Fruit fly (Drosophila melanogaster) whole organism, prepupa: ENCODE measurements around the gene Ugt302C1.

Source experiments
- Blimp-1 ChIP-seq: fragments of 200-800 bp; sonication (Bioruptor generic); optimal IDR thresholded peaks from 3 replicates; lab custom pipeline; 2017; ENCODE audit warnings: missing biosample characterization, missing genetic modification characterization, mild to moderate bottlenecking, moderate library complexity, missing genetic modification reagents
- CG10631 ChIP-seq: fragments of 200-800 bp; sonication (Bioruptor generic); optimal IDR thresholded peaks from 2 replicates; lab custom pipeline; 2016; ENCODE audit warnings: missing biosample characterization, missing genetic modification characterization
- CG10669 ChIP-seq: fragments of 200-800 bp; sonication (Bioruptor generic); optimal IDR thresholded peaks from 3 replicates; lab custom pipeline; 2018; ENCODE audit warnings: missing biosample characterization, mild to moderate bottlenecking, missing genetic modification characterization, moderate library complexity
- CG11762 ChIP-seq: fragments of 200-800 bp; sonication (Bioruptor generic); optimal IDR thresholded peaks from 3 replicates; lab custom pipeline; 2016; ENCODE audit warnings: missing biosample characterization, missing genetic modification characterization; ENCODE audit not compliant: insufficient read depth
- CG15336 ChIP-seq: fragments of 200-800 bp; sonication (Bioruptor generic); IDR thresholded peaks from 2 replicates; pipeline ENCODE4 v1.3.6; 2022; ENCODE audit warnings: missing biosample characterization, missing genetic modification characterization
- CG1621 ChIP-seq: fragments of 200-800 bp; sonication (Bioruptor generic); optimal IDR thresholded peaks from 3 replicates; lab custom pipeline; 2018; ENCODE audit warnings: missing biosample characterization, mild to moderate bottlenecking, missing genetic modification characterization
- CG16779 ChIP-seq: fragments of 200-800 bp; sonication (Bioruptor generic); optimal IDR thresholded peaks from 3 replicates; lab custom pipeline; 2017; ENCODE audit warnings: missing biosample characterization, mild to moderate bottlenecking, missing genetic modification characterization
- CG3032 ChIP-seq: fragments of 200-800 bp; optimal IDR thresholded peaks from 2 replicates; lab custom pipeline; 2019; ENCODE audit warnings: missing biosample characterization, mild to moderate bottlenecking, missing genetic modification characterization, moderate library complexity
- CG32006 ChIP-seq: fragments of 200-800 bp; sonication (Bioruptor generic); optimal IDR thresholded peaks from 3 replicates; lab custom pipeline; 2017; ENCODE audit warnings: missing biosample characterization, mild to moderate bottlenecking, missing genetic modification characterization
- CG3919 ChIP-seq: fragments of 200-800 bp; sonication (Bioruptor generic); optimal IDR thresholded peaks from 3 replicates; lab custom pipeline; 2016; ENCODE audit warnings: missing biosample characterization, missing genetic modification characterization
- CG4318 ChIP-seq: fragments of 200-800 bp; sonication (Bioruptor generic); optimal IDR thresholded peaks from 3 replicates; lab custom pipeline; 2017; ENCODE audit warnings: missing biosample characterization, mild to moderate bottlenecking, missing genetic modification characterization
- CG6163 ChIP-seq: fragments of 200-800 bp; sonication (Bioruptor generic); IDR thresholded peaks from 3 replicates; pipeline ENCODE4 v1.3.6; 2022; ENCODE audit warnings: missing biosample characterization, missing genetic modification characterization
- CG6792 ChIP-seq: fragments of 200-800 bp; sonication (Bioruptor generic); optimal IDR thresholded peaks from 3 replicates; lab custom pipeline; 2016; ENCODE audit warnings: missing biosample characterization, missing genetic modification characterization
- CG6854 ChIP-seq: fragments of 200-800 bp; sonication (Bioruptor generic); optimal IDR thresholded peaks from 2 replicates; lab custom pipeline; 2017; ENCODE audit warnings: missing biosample characterization, mild to moderate bottlenecking, missing genetic modification characterization
- CG7368 ChIP-seq: fragments of 200-800 bp; sonication (Bioruptor generic); optimal IDR thresholded peaks from 3 replicates; lab custom pipeline; 2016; ENCODE audit warnings: missing biosample characterization, missing genetic modification characterization
- CG8119 ChIP-seq: fragments of 200-800 bp; sonication (Bioruptor generic); IDR thresholded peaks from 3 replicates; pipeline ENCODE4 v1.3.6; 2022; ENCODE audit warnings: missing biosample characterization, missing genetic modification characterization
- CG8319 ChIP-seq: fragments of 200-800 bp; sonication (Bioruptor generic); optimal IDR thresholded peaks from 3 replicates; lab custom pipeline; 2016; ENCODE audit warnings: missing biosample characterization, missing genetic modification characterization
- CG8632 ChIP-seq: fragments of 200-800 bp; sonication (Bioruptor generic); optimal IDR thresholded peaks from 3 replicates; lab custom pipeline; 2016; ENCODE audit warnings: missing biosample characterization, missing genetic modification characterization
- CG9139 ChIP-seq: fragments of 200-800 bp; sonication (Bioruptor generic); optimal IDR thresholded peaks from 3 replicates; lab custom pipeline; 2017; ENCODE audit warnings: missing biosample characterization, mild to moderate bottlenecking, missing genetic modification characterization
- Eip75B ChIP-seq: fragments of 200-800 bp; sonication (Bioruptor generic); optimal IDR thresholded peaks from 3 replicates; lab custom pipeline; 2016; ENCODE audit warnings: missing biosample characterization, missing genetic modification characterization
- Eip93F ChIP-seq: fragments of 200-800 bp; sonication (Bioruptor generic); optimal IDR thresholded peaks from 2 replicates; lab custom pipeline; 2016; ENCODE audit warnings: missing biosample characterization, mild to moderate bottlenecking, missing genetic modification characterization
- Gug ChIP-seq: fragments of 200-800 bp; sonication (Bioruptor generic); IDR thresholded peaks from 2 replicates; pipeline ENCODE4 v1.3.6; 2022; ENCODE audit warnings: missing biosample characterization, missing genetic modification characterization
- Hr39 ChIP-seq: fragments of 200-800 bp; sonication (Bioruptor generic); optimal IDR thresholded peaks from 2 replicates; lab custom pipeline; 2016; ENCODE audit warnings: missing biosample characterization, missing genetic modification characterization
- Hr4 ChIP-seq: fragments of 200-800 bp; sonication (Bioruptor generic); optimal IDR thresholded peaks from 3 replicates; lab custom pipeline; 2016; ENCODE audit warnings: missing biosample characterization, missing genetic modification characterization
- Lpt ChIP-seq: fragments of 200-800 bp; sonication (Bioruptor generic); optimal IDR thresholded peaks from 3 replicates; lab custom pipeline; 2016; ENCODE audit warnings: missing biosample characterization, missing genetic modification characterization
- Met ChIP-seq: fragments of 200-800 bp; sonication (Bioruptor generic); optimal IDR thresholded peaks from 3 replicates; lab custom pipeline; 2016; ENCODE audit warnings: missing biosample characterization, missing genetic modification characterization
- OdsH ChIP-seq: fragments of 200-800 bp; sonication (Bioruptor generic); optimal IDR thresholded peaks from 3 replicates; lab custom pipeline; 2016; ENCODE audit warnings: missing biosample characterization, missing genetic modification characterization
- Smox ChIP-seq: fragments of 200-800 bp; sonication (Bioruptor generic); optimal IDR thresholded peaks from 3 replicates; lab custom pipeline; 2016; ENCODE audit warnings: missing biosample characterization, missing genetic modification characterization
- Sox14 ChIP-seq: fragments of 200-800 bp; sonication (Bioruptor generic); optimal IDR thresholded peaks from 3 replicates; lab custom pipeline; 2016; ENCODE audit warnings: missing biosample characterization, missing genetic modification characterization
- Sox15 ChIP-seq: fragments of 200-800 bp; sonication (Bioruptor generic); optimal IDR thresholded peaks from 3 replicates; lab custom pipeline; 2016; ENCODE audit warnings: missing biosample characterization, missing genetic modification characterization
- achi ChIP-seq: fragments of 200-800 bp; sonication (Bioruptor generic); optimal IDR thresholded peaks from 3 replicates; lab custom pipeline; 2016; ENCODE audit warnings: missing biosample characterization, missing genetic modification characterization
- acj6 ChIP-seq: fragments of 200-800 bp; sonication (Bioruptor generic); optimal IDR thresholded peaks from 3 replicates; lab custom pipeline; 2016; ENCODE audit warnings: missing biosample characterization, missing genetic modification characterization
- cyc ChIP-seq: fragments of 200-800 bp; sonication (Bioruptor generic); optimal IDR thresholded peaks from 3 replicates; lab custom pipeline; 2016; ENCODE audit warnings: missing biosample characterization, missing genetic modification characterization
- dsx ChIP-seq: fragments of 200-800 bp; optimal IDR thresholded peaks from 3 replicates; lab custom pipeline; 2019; ENCODE audit warnings: missing biosample characterization, mild to moderate bottlenecking, missing genetic modification characterization, moderate library complexity; ENCODE audit not compliant: poor library complexity, severe bottlenecking
- eg ChIP-seq: fragments of 200-800 bp; sonication (Bioruptor generic); IDR thresholded peaks from 3 replicates; pipeline ENCODE4 v1.3.6; 2022; ENCODE audit warnings: missing biosample characterization, missing genetic modification characterization
- fd85E ChIP-seq: fragments of 200-800 bp; sonication (Bioruptor generic); optimal IDR thresholded peaks from 3 replicates; lab custom pipeline; 2016; ENCODE audit warnings: missing biosample characterization, missing genetic modification characterization
- fkh ChIP-seq: fragments of 200-800 bp; sonication (Bioruptor generic); optimal IDR thresholded peaks from 3 replicates; lab custom pipeline; 2017; ENCODE audit warnings: missing biosample characterization, mild to moderate bottlenecking, missing genetic modification characterization, moderate library complexity
- lz ChIP-seq: fragments of 200-800 bp; sonication (Bioruptor generic); optimal IDR thresholded peaks from 3 replicates; lab custom pipeline; 2016; ENCODE audit warnings: missing biosample characterization, missing genetic modification characterization
- net ChIP-seq: fragments of 200-800 bp; sonication (Bioruptor generic); optimal IDR thresholded peaks from 3 replicates; lab custom pipeline; 2016; ENCODE audit warnings: missing biosample characterization, missing genetic modification characterization
- pdm3 ChIP-seq: fragments of 200-800 bp; sonication (Bioruptor generic); optimal IDR thresholded peaks from 3 replicates; lab custom pipeline; 2016; ENCODE audit warnings: missing biosample characterization, missing genetic modification characterization
- salr ChIP-seq, 2 experiments: fragments of 200-800 bp; sonication (Bioruptor generic); optimal IDR thresholded peaks; 3 replicates each; lab custom pipeline; 2016 to 2018; ENCODE audit warnings: missing biosample characterization in 2 of 2, missing genetic modification characterization in 2 of 2, mild to moderate bottlenecking in 1 of 2
- ss ChIP-seq, 2 experiments: fragments of 200-800 bp; sonication (Bioruptor generic); optimal IDR thresholded peaks; 2 replicates in 1 of 2; 3 replicates in 1 of 2; lab custom pipeline; 2017 to 2018; ENCODE audit warnings: mild to moderate bottlenecking in 2 of 2, missing biosample characterization in 2 of 2, missing genetic modification characterization in 2 of 2, moderate library complexity in 1 of 2
- svp ChIP-seq: fragments of 200-800 bp; sonication (Bioruptor generic); peaks from one replicate; lab custom pipeline; 2016; ENCODE audit warnings: missing biosample characterization, missing genetic modification characterization
- topi ChIP-seq: fragments of 200-800 bp; sonication (Bioruptor generic); optimal IDR thresholded peaks from 3 replicates; lab custom pipeline; 2016; ENCODE audit warnings: missing biosample characterization, missing genetic modification characterization
- vri ChIP-seq: fragments of 200-800 bp; sonication (Bioruptor generic); optimal IDR thresholded peaks from 3 replicates; lab custom pipeline; 2016; ENCODE audit warnings: missing biosample characterization, mild to moderate bottlenecking, missing genetic modification characterization

Gene Ugt302C1

DNA sequence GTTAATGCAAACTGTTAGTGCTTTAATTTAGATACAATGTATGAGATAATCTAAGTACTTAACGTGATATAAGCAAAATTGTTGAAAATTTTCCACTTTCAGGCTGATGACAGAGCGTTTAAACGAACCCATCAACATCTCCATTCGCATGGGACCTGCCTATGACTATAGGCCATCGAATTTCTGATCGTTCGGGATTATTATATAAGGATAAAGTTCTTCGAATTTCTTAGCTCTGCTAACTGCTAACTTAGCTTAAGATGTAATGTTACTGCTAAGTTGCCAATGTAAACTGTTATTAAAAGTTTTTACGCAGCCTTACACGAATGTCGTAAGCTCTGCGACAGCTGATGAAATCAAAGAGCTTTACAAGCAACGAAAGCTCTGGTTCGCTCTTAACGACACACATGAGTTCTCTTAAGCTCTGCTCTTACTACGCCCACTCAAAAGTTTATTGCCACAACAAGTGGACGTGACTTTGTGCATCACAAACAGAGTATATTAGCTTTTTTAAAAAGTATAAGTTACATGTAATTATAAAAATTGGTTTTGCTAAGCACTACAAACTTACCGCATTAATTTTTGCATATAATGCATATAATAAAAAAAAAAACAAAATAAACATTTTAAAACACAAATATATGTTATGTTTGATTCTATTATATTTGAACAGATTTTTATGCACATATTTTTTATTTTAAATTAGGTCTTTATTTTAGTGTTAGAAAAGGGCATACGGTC lies 39.9 kb downstream of the Ugt302C1 start (continued):
- TF ChIP-seq CG10669 (GFP tag; lab: Kevin White, UChicago) (peak; percentile 96), OdsH (GFP tag; lab: Kevin White, UChicago) (peak; percentile 98), ss (GFP tag; optimal IDR thresholded peaks at IDR 0.05; lab: Kevin White, UChicago) (peak in 1 of 2 experiments; percentile 99), fd85E (GFP tag; lab: Kevin White, UChicago) (peak; percentile 79), CG6792 (peak; percentile 96), Eip75B (GFP tag; lab: Kevin White, UChicago) (peak; percentile 97), CG4318 (GFP tag; lab: Kevin White, UChicago) (peak; percentile 100), Met (GFP tag; lab: Kevin White, UChicago) (peak; percentile 97), Sox15 (GFP tag; lab: Kevin White, UChicago) (peak; percentile 95), CG16779 (peak; percentile 97), CG8119 (GFP tag; lab: Robert Waterston, UW) (peak; percentile 100), Gug (GFP tag; lab: Robert Waterston, UW) (peak; percentile 99), lz (GFP tag; lab: Kevin White, UChicago) (peak; percentile 97), CG32006 (peak; percentile 100), Lpt (peak; percentile 98), CG15336 (GFP tag; lab: Robert Waterston, UW) (peak; percentile 99), dsx (GFP tag; lab: Kevin White, UChicago) (peak; percentile 90), acj6 (GFP tag; lab: Kevin White, UChicago) (peak; percentile 97), CG9139 (peak; percentile 99), CG3919 (GFP tag; lab: Kevin White, UChicago) (peak; percentile 97), vri (GFP tag; lab: Kevin White, UChicago) (peak; percentile 80), CG3032 (peak; percentile 95), net (GFP tag; lab: Kevin White, UChicago) (peak; percentile 96), eg (GFP tag; lab: Robert Waterston, UW) (peak; percentile 98)

DNA sequence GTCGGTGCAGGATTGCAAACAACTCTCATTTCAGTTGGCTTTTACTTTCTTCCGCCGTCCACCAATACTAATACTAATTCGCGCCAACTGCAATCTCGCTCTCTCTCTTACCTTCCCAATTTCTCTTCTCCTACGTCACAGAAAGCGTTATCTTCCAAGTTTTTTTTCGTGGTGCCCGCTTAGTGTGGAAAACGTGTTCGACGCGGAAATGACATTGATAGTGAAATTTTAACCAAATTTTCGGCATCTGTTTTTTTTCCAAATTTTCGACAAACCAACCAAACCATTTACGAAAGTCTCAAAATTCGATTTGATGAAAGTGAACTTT lies 40.5 kb downstream of the Ugt302C1 start, which contains the start of gene cu:
Gene cu (plus strand): TSS at position 204 of the 328 bp plus-strand sequence.
- TF ChIP-seq svp (GFP tag; lab: Kevin White, UChicago) (no peak), acj6 (GFP tag; lab: Kevin White, UChicago) (no peak), dsx (GFP tag; lab: Kevin White, UChicago) (no peak), salr (GFP tag; optimal IDR thresholded peaks at IDR 0.05; lab: Kevin White, UChicago) (no peak), cyc (GFP tag; lab: Kevin White, UChicago) (no peak), CG8632 (GFP tag; lab: Kevin White, UChicago) (no peak), CG8319 (GFP tag; lab: Kevin White, UChicago) (no peak), CG10631 (GFP tag; lab: Kevin White, UChicago) (no peak), CG16779 (no peak), achi (no peak), pdm3 (GFP tag; lab: Kevin White, UChicago) (no peak), Hr4 (GFP tag; lab: Kevin White, UChicago) (no peak), ss (GFP tag; optimal IDR thresholded peaks at IDR 0.05; lab: Kevin White, UChicago) (no peak), Met (GFP tag; lab: Kevin White, UChicago) (no peak), CG6854 (no peak), fd85E (GFP tag; lab: Kevin White, UChicago) (no peak), CG6163 (GFP tag; lab: Robert Waterston, UW) (no peak), eg (GFP tag; lab: Robert Waterston, UW) (no peak), CG1621 (tag; lab: Kevin White, UChicago) (no peak), CG11762 (GFP tag; lab: Kevin White, UChicago) (no peak)

DNA sequence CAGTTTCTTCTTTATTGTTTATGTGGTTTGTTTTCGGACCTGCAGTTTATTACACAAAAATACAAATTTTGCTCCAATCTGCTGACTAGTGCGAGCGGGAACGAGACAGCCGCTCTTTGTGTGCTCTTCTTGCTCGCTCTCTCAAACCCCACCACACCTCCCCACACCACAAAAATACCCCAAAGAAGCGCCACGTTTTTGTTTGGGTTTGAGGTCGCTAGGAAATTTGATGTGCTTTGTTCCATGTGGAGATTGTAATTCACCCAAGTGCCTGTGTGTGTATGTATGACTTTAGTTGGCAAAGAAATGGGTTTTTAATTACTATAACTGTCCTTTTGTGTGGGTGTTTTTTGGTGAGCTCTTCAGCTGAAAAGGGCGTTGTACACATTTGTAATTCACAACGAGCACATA lies 41.2 kb downstream of the Ugt302C1 start:
- TF ChIP-seq CG6854, result peak; percentile 4
- TF ChIP-seq Eip93F, result no peak
- TF ChIP-seq Blimp-1 (GFP tag; lab: Kevin White, UChicago), result peak; percentile 25
- TF ChIP-seq Smox (GFP tag; lab: Kevin White, UChicago), result no peak
- TF ChIP-seq lz (GFP tag; lab: Kevin White, UChicago), result no peak
- TF ChIP-seq CG11762 (GFP tag; lab: Kevin White, UChicago), result no peak
- no peak for TF ChIP-seq CG9139
- no peak for TF ChIP-seq CG7368 (GFP tag; lab: Kevin White, UChicago)
- no peak for TF ChIP-seq Hr39 (GFP tag; lab: Kevin White, UChicago)
- TF ChIP-seq fd85E (GFP tag; lab: Kevin White, UChicago), result no peak
- no peak for TF ChIP-seq achi
- no peak for TF ChIP-seq CG10669 (GFP tag; lab: Kevin White, UChicago)
- TF ChIP-seq topi, result no peak
- TF ChIP-seq Gug (GFP tag; lab: Robert Waterston, UW), result no peak
- peak; percentile 82 for TF ChIP-seq fkh
- TF ChIP-seq Sox14 (GFP tag; lab: Kevin White, UChicago), result peak; percentile 76
- TF ChIP-seq CG4318 (GFP tag; lab: Kevin White, UChicago), result no peak
- peak; percentile 21 for TF ChIP-seq dsx (GFP tag; lab: Kevin White, UChicago)
- TF ChIP-seq CG3919 (GFP tag; lab: Kevin White, UChicago), result no peak
